Worm (Caenorhabditis elegans) whole organism, midembryonic: ENCODE measurements around the gene R05G9R.1.

Experiments
- T22C8.4 ChIP-seq: fragments of 200-800 bp; sonication (Bioruptor generic); IDR thresholded peaks from 2 replicates; pipeline ENCODE4 v1.3.6; 2022; ENCODE audit warnings: missing genetic modification characterization, missing compliant biosample characterization
- cog-1 ChIP-seq: sonication (generic microtip); optimal IDR thresholded peaks from 2 replicates; lab custom pipeline; 2016; ENCODE audit warnings: missing genetic modification characterization, missing compliant biosample characterization
- flt-1 ChIP-seq: fragments of 200-800 bp; sonication (Bioruptor generic); IDR thresholded peaks from 2 replicates; pipeline ENCODE4 v1.3.6; 2022; ENCODE audit warnings: missing genetic modification characterization, missing compliant biosample characterization
- klf-2 ChIP-seq: fragments of 200-800 bp; sonication (Bioruptor generic); conservative IDR thresholded peaks from 2 replicates; pipeline ENCODE4 v1.3.6; 2022; ENCODE audit warnings: missing genetic modification reagents, missing genetic modification characterization, missing compliant biosample characterization
- med-1 ChIP-seq: sonication (generic microtip); optimal IDR thresholded peaks from 2 replicates; lab custom pipeline; 2017; ENCODE audit warnings: missing genetic modification characterization, mild to moderate bottlenecking, missing compliant biosample characterization, antibody characterized with exemption, missing genetic modification reagents; ENCODE audit not compliant: insufficient read depth
- ref-1 ChIP-seq: fragments of 200-800 bp; sonication (Bioruptor generic); conservative IDR thresholded peaks from 2 replicates; pipeline ENCODE4 v1.3.6; 2022; ENCODE audit warnings: missing genetic modification reagents, missing genetic modification characterization, missing compliant biosample characterization
- tab-1 ChIP-seq: fragments of 200-800 bp; sonication (Bioruptor generic); IDR thresholded peaks from 2 replicates; pipeline ENCODE4 v1.3.6; 2022; ENCODE audit warnings: missing genetic modification characterization, missing compliant biosample characterization
- ztf-23 ChIP-seq: fragments of 200-800 bp; sonication (Bioruptor generic); IDR thresholded peaks from 2 replicates; pipeline ENCODE4 v1.3.6; 2022; ENCODE audit warnings: missing genetic modification reagents, missing genetic modification characterization, missing compliant biosample characterization
- ztf-29 ChIP-seq: fragments of 200-800 bp; sonication (Bioruptor generic); IDR thresholded peaks from 2 replicates; pipeline ENCODE4 v1.3.6; 2022; ENCODE audit warnings: missing genetic modification reagents, missing genetic modification characterization, missing compliant biosample characterization

Gene R05G9R.1

ce11 chrII:6475180-6475737, 38.6 kb downstream of the R05G9R.1 start, which contains the start of gene T28D9.16:
T28D9.16 (plus strand) TSS chrII:6475687.
- TF ChIP-seq ztf-29 (GFP tag; lab: Robert Waterston, UW): no peak

ce11 chrII:6470985-6471384, 42.8 kb downstream of the R05G9R.1 start, which contains the start of gene dgk-5:
dgk-5 (minus strand) TSS chrII:6471085.
- no peak for TF ChIP-seq ztf-23
- no peak for TF ChIP-seq med-1
- no peak for TF ChIP-seq tab-1 (GFP tag; lab: Robert Waterston, UW)
- TF ChIP-seq T22C8.4: no peak
- no peak for TF ChIP-seq klf-2
- no peak for TF ChIP-seq cog-1 (tag; lab: Kevin White, UChicago)
- TF ChIP-seq flt-1 (GFP tag; lab: Robert Waterston, UW): no peak
- no peak for TF ChIP-seq ztf-29 (GFP tag; lab: Robert Waterston, UW)
- no peak for TF ChIP-seq ref-1 (GFP tag; lab: Robert Waterston, UW)

ce11 chrII:6469340-6469739, 44.5 kb downstream of the R05G9R.1 start:
- TF ChIP-seq klf-2: no peak
- TF ChIP-seq T22C8.4: no peak
- TF ChIP-seq ztf-23: no peak
- TF ChIP-seq ref-1 (GFP tag; lab: Robert Waterston, UW): no peak
- no peak for TF ChIP-seq flt-1 (GFP tag; lab: Robert Waterston, UW)
- TF ChIP-seq cog-1 (tag; lab: Kevin White, UChicago): no peak
- TF ChIP-seq ztf-29 (GFP tag; lab: Robert Waterston, UW): no peak
- no peak for TF ChIP-seq tab-1 (GFP tag; lab: Robert Waterston, UW)
- TF ChIP-seq med-1: no peak
